Fruit fly (Drosophila melanogaster) whole organism, embryonic: ENCODE measurements around the gene CG3546.

Source experiments
- CG1233 ChIP-seq: fragments of 200-800 bp; sonication (Bioruptor generic); optimal IDR thresholded peaks from 4 replicates; lab custom pipeline; 2018; ENCODE audit warnings: missing biosample characterization, mild to moderate bottlenecking, missing genetic modification characterization
- CG14860 ChIP-seq: fragments of 200-800 bp; sonication (Bioruptor generic); IDR thresholded peaks from 3 replicates; pipeline ENCODE4 v1.3.6; 2022; ENCODE audit warnings: missing biosample characterization, missing genetic modification characterization; ENCODE audit not compliant: partially characterized antibody
- CG18476 ChIP-seq: fragments of 200-800 bp; sonication (Bioruptor generic); optimal IDR thresholded peaks from 2 replicates; lab custom pipeline; 2016; ENCODE audit warnings: missing biosample characterization, mild to moderate bottlenecking, missing genetic modification characterization
- Doc3 ChIP-seq: fragments of 200-800 bp; sonication (Bioruptor generic); IDR thresholded peaks from 3 replicates; pipeline ENCODE4 v1.3.6; 2022; ENCODE audit warnings: missing biosample characterization, missing genetic modification characterization; ENCODE audit not compliant: partially characterized antibody
- Hr51 ChIP-seq, 2 experiments: fragments of 200-800 bp; sonication (Bioruptor generic); optimal IDR thresholded peaks; 2 replicates in 1 of 2; 3 replicates in 1 of 2; lab custom pipeline; 2016 to 2018; ENCODE audit warnings: missing biosample characterization in 2 of 2, missing genetic modification characterization in 2 of 2, mild to moderate bottlenecking in 1 of 2, moderate library complexity in 1 of 2
- Ssrp ChIP-seq: fragments of 200-800 bp; sonication (Bioruptor generic); optimal IDR thresholded peaks from 2 replicates; lab custom pipeline; 2018; ENCODE audit warnings: missing biosample characterization, mild to moderate bottlenecking, missing genetic modification characterization, moderate library complexity
- bbx ChIP-seq: fragments of 200-800 bp; sonication (Bioruptor generic); IDR thresholded peaks from 2 replicates; pipeline ENCODE4 v1.3.6; 2022; ENCODE audit warnings: missing biosample characterization, missing genetic modification characterization; ENCODE audit not compliant: partially characterized antibody
- dati ChIP-seq: fragments of 200-800 bp; sonication (Bioruptor generic); IDR thresholded peaks from 2 replicates; pipeline ENCODE4 v1.3.6; 2022; ENCODE audit warnings: missing biosample characterization, missing genetic modification characterization
- slbo ChIP-seq: fragments of 200-800 bp; sonication (Bioruptor generic); IDR thresholded peaks from 2 replicates; pipeline ENCODE4 v1.3.6; 2022; ENCODE audit warnings: missing biosample characterization, missing genetic modification characterization
- zf30C ChIP-seq: fragments of 200-800 bp; sonication (Bioruptor generic); optimal IDR thresholded peaks from 3 replicates; lab custom pipeline; 2018; ENCODE audit warnings: missing biosample characterization, mild to moderate bottlenecking, missing genetic modification characterization

DNA sequence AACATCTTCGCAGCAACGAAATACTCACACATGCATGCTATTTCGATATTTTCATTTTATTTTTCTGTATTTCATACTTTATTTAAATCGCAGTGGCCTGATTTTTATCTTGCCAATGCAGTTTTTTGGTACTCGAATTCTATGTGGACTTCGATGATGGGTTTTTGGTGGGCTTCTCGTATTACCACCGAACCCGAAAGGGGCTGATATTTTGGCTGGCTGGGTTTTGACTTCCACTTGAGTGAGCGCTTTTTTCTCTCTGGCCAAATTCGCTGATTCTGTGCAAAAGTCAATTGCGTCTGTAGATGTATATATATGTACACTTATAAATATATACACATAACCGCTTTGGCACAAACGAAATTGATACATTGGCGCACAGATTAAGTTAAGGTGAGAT is 47.4 kb downstream of the CG3546 start:
- TF ChIP-seq Doc3 (GFP tag; lab: Robert Waterston, UW) (no peak), Hr51 (GFP tag; optimal IDR thresholded peaks at IDR 0.05; lab: Kevin White, UChicago) (no peak), Ssrp (tag; lab: Kevin White, UChicago) (no peak), slbo (no peak), CG14860 (no peak), zf30C (GFP tag; lab: Kevin White, UChicago) (no peak), CG1233 (no peak), bbx (GFP tag; lab: Robert Waterston, UW) (no peak), CG18476 (GFP tag; lab: Kevin White, UChicago) (no peak), dati (no peak)
